Worm (Caenorhabditis elegans) whole organism, young adult: ENCODE measurements around the gene dep-1.

Experiments
- B0261.1 ChIP-seq: sonication (generic microtip); optimal IDR thresholded peaks from 2 replicates; lab custom pipeline; 2016; ENCODE audit warnings: mild to moderate bottlenecking, missing genetic modification characterization, moderate library complexity, missing compliant biosample characterization
- B0336.3 ChIP-seq: fragments of 200-800 bp; sonication (Bioruptor generic); IDR thresholded peaks from 2 replicates; pipeline ENCODE4 v1.3.6; 2022; ENCODE audit warnings: missing genetic modification characterization, missing compliant biosample characterization
- C06A6.2 ChIP-seq: fragments of 200-800 bp; sonication (Bioruptor generic); conservative IDR thresholded peaks from 2 replicates; pipeline ENCODE4 v1.3.6; 2022; ENCODE audit warnings: missing genetic modification characterization, missing compliant biosample characterization
- C17E4.6 ChIP-seq: fragments of 200-800 bp; sonication (Bioruptor generic); IDR thresholded peaks from 2 replicates; pipeline ENCODE4 v1.3.6; 2022; ENCODE audit warnings: missing genetic modification reagents, missing genetic modification characterization, missing compliant biosample characterization
- F23B12.7 ChIP-seq: sonication (generic microtip); optimal IDR thresholded peaks from 2 replicates; lab custom pipeline; 2017; ENCODE audit warnings: missing genetic modification characterization, mild to moderate bottlenecking, missing compliant biosample characterization, antibody characterized with exemption, moderate library complexity; ENCODE audit not compliant: insufficient read depth
- F55B11.4 ChIP-seq: sonication (generic microtip); optimal IDR thresholded peaks from 2 replicates; lab custom pipeline; 2016; ENCODE audit warnings: missing compliant biosample characterization, missing genetic modification characterization, borderline replicate concordance; ENCODE audit not compliant: insufficient read depth
- F57A8.1 ChIP-seq: fragments of 200-800 bp; sonication (Bioruptor generic); optimal IDR thresholded peaks from 2 replicates; lab custom pipeline; 2018; ENCODE audit warnings: mild to moderate bottlenecking, missing genetic modification characterization, moderate library complexity, missing compliant biosample characterization
- F57C9.4 ChIP-seq: sonication (generic microtip); optimal IDR thresholded peaks from 2 replicates; lab custom pipeline; 2017; ENCODE audit warnings: mild to moderate bottlenecking, missing genetic modification characterization, missing compliant biosample characterization
- Y53F4B.3 ChIP-seq: fragments of 200-800 bp; sonication (Bioruptor generic); IDR thresholded peaks from 2 replicates; pipeline ENCODE4 v1.3.6; 2022; ENCODE audit warnings: missing genetic modification reagents, missing genetic modification characterization, missing compliant biosample characterization
- Y53G8AR.9 ChIP-seq: fragments of 200-800 bp; sonication (Bioruptor generic); conservative IDR thresholded peaks from 2 replicates; pipeline ENCODE4 v1.3.6; 2022; ENCODE audit warnings: missing genetic modification reagents, missing genetic modification characterization, missing compliant biosample characterization
- Y67H2A.10 ChIP-seq: fragments of 200-800 bp; sonication (Bioruptor generic); conservative IDR thresholded peaks from 2 replicates; pipeline ENCODE4 v1.3.6; 2022; ENCODE audit warnings: missing genetic modification reagents, missing genetic modification characterization, missing compliant biosample characterization
- ZK185.1 ChIP-seq: sonication (generic microtip); optimal IDR thresholded peaks from 2 replicates; lab custom pipeline; 2016; ENCODE audit warnings: mild to moderate bottlenecking, missing genetic modification characterization, missing compliant biosample characterization; ENCODE audit not compliant: poor library complexity, severe bottlenecking
- attf-3 ChIP-seq: fragments of 200-800 bp; sonication (Bioruptor generic); conservative IDR thresholded peaks from 2 replicates; pipeline ENCODE4 v1.3.6; 2022; ENCODE audit warnings: missing genetic modification reagents, missing genetic modification characterization, missing compliant biosample characterization
- attf-6 ChIP-seq: fragments of 200-800 bp; sonication (Bioruptor generic); IDR thresholded peaks from 2 replicates; pipeline ENCODE4 v1.3.6; 2022; ENCODE audit warnings: missing genetic modification reagents, missing genetic modification characterization, missing compliant biosample characterization
- bed-1 ChIP-seq: fragments of 200-800 bp; sonication (Bioruptor generic); IDR thresholded peaks from 2 replicates; pipeline ENCODE4 v1.3.6; 2022; ENCODE audit warnings: missing genetic modification reagents, missing genetic modification characterization, missing compliant biosample characterization
- cebp-1 ChIP-seq, 2 experiments: fragments of 200-800 bp in 1 of 2; sonication (Bioruptor generic) in 1 of 2; sonication (generic microtip) in 1 of 2; IDR thresholded peaks in 1 of 2; optimal IDR thresholded peaks in 1 of 2; 2 replicates each; pipeline versions ENCODE4 v1.3.6 to Lab custom; 2017 to 2022; ENCODE audit warnings: missing compliant biosample characterization in 2 of 2, missing genetic modification characterization in 2 of 2, mild to moderate bottlenecking in 1 of 2, missing genetic modification reagents in 1 of 2, moderate library complexity in 1 of 2
- ceh-40 ChIP-seq: fragments of 200-800 bp; sonication (Bioruptor generic); IDR thresholded peaks from 2 replicates; pipeline ENCODE4 v1.3.6; 2022; ENCODE audit warnings: missing genetic modification characterization, missing compliant biosample characterization
- ceh-58 ChIP-seq: fragments of 200-800 bp; sonication (Bioruptor generic); IDR thresholded peaks from 2 replicates; pipeline ENCODE4 v1.3.6; 2022; ENCODE audit warnings: missing genetic modification characterization, missing compliant biosample characterization
- die-1 ChIP-seq: sonication (generic microtip); optimal IDR thresholded peaks from 2 replicates; lab custom pipeline; 2016; ENCODE audit warnings: missing genotype, mild to moderate bottlenecking, missing genetic modification characterization, missing compliant biosample characterization
- egrh-3 ChIP-seq: fragments of 200-800 bp; sonication (Bioruptor generic); IDR thresholded peaks from 2 replicates; pipeline ENCODE4 v1.3.6; 2022; ENCODE audit warnings: missing genetic modification reagents, missing genetic modification characterization, missing compliant biosample characterization
- hrde-1 ChIP-seq: sonication (generic microtip); optimal IDR thresholded peaks from 2 replicates; lab custom pipeline; 2016; ENCODE audit warnings: missing genetic modification characterization, mild to moderate bottlenecking, missing compliant biosample characterization, moderate library complexity, missing genotype, missing genetic modification reagents, borderline replicate concordance
- let-526 ChIP-seq: fragments of 200-800 bp; sonication (Bioruptor generic); IDR thresholded peaks from 2 replicates; pipeline ENCODE4 v1.3.6; 2022; ENCODE audit warnings: missing genetic modification reagents, missing genetic modification characterization, missing compliant biosample characterization
- lin-26 ChIP-seq: fragments of 200-800 bp; sonication (Bioruptor generic); IDR thresholded peaks from 2 replicates; pipeline ENCODE4 v1.3.6; 2022; ENCODE audit warnings: missing genetic modification reagents, missing genetic modification characterization, missing compliant biosample characterization
- lin-40 ChIP-seq: sonication (generic microtip); optimal IDR thresholded peaks from 2 replicates; lab custom pipeline; 2016; ENCODE audit warnings: missing genetic modification characterization, mild to moderate bottlenecking, missing compliant biosample characterization, missing genotype, missing genetic modification reagents
- lin-54 ChIP-seq: fragments of 200-800 bp; sonication (Bioruptor generic); optimal IDR thresholded peaks from 2 replicates; lab custom pipeline; 2018; ENCODE audit warnings: mild to moderate bottlenecking, missing genetic modification characterization, missing compliant biosample characterization
- lir-1 ChIP-seq: fragments of 200-800 bp; sonication (Bioruptor generic); conservative IDR thresholded peaks from 2 replicates; pipeline ENCODE4 v1.3.6; 2022; ENCODE audit warnings: missing genetic modification reagents, missing genetic modification characterization, missing compliant biosample characterization
- lsl-1 ChIP-seq: fragments of 200-800 bp; sonication (Bioruptor generic); optimal IDR thresholded peaks from 2 replicates; lab custom pipeline; 2018; ENCODE audit warnings: mild to moderate bottlenecking, missing genetic modification characterization, moderate library complexity, missing compliant biosample characterization
- madf-3 ChIP-seq: fragments of 200-800 bp; sonication (Bioruptor generic); IDR thresholded peaks from 2 replicates; pipeline ENCODE4 v1.3.6; 2022; ENCODE audit warnings: missing genetic modification reagents, missing genetic modification characterization, missing compliant biosample characterization
- mel-28 ChIP-seq: sonication (generic microtip); optimal IDR thresholded peaks from 2 replicates; lab custom pipeline; 2016; ENCODE audit warnings: borderline replicate concordance, mild to moderate bottlenecking, missing genetic modification characterization, missing compliant biosample characterization
- mxl-1 ChIP-seq: sonication (generic microtip); optimal IDR thresholded peaks from 2 replicates; lab custom pipeline; 2016; ENCODE audit warnings: missing genetic modification characterization, missing compliant biosample characterization
- nfya-1 ChIP-seq: sonication (generic microtip); optimal IDR thresholded peaks from 2 replicates; lab custom pipeline; 2017; ENCODE audit warnings: antibody characterized with exemption, missing compliant biosample characterization, missing genetic modification characterization, borderline replicate concordance; ENCODE audit not compliant: insufficient read depth
- nhr-179 ChIP-seq: sonication (generic microtip); optimal IDR thresholded peaks from 2 replicates; lab custom pipeline; 2016; ENCODE audit warnings: mild to moderate bottlenecking, missing genetic modification characterization, missing compliant biosample characterization
- nhr-27 ChIP-seq: fragments of 200-800 bp; sonication (Bioruptor generic); optimal IDR thresholded peaks from 2 replicates; lab custom pipeline; 2018; ENCODE audit warnings: mild to moderate bottlenecking, missing genetic modification characterization, moderate library complexity, missing compliant biosample characterization
- rpc-1 ChIP-seq, 2 experiments: fragments of 150-350 bp in 1 of 2; sonication (generic microtip) in 1 of 2; optimal IDR thresholded peaks; 2 replicates each; lab custom pipeline; 2014 to 2018; ENCODE audit warnings: missing biosample characterization in 1 of 2, missing genetic modification characterization in 1 of 2, missing genetic modification reagents in 1 of 2, missing genotype in 1 of 2
- sea-2 ChIP-seq: fragments of 200-800 bp; sonication (Bioruptor generic); IDR thresholded peaks from 2 replicates; pipeline ENCODE4 v1.3.6; 2022; ENCODE audit warnings: missing genetic modification characterization, missing compliant biosample characterization
- snpc-1.3 ChIP-seq: sonication (generic microtip); optimal IDR thresholded peaks from 2 replicates; lab custom pipeline; 2017; ENCODE audit warnings: missing genetic modification characterization, mild to moderate bottlenecking, missing compliant biosample characterization, antibody characterized with exemption, moderate library complexity, missing genotype, missing genetic modification reagents; ENCODE audit not compliant: insufficient read depth
- snpc-3.4 ChIP-seq: sonication (generic microtip); optimal IDR thresholded peaks from 2 replicates; lab custom pipeline; 2017; ENCODE audit warnings: missing genetic modification characterization, mild to moderate bottlenecking, missing compliant biosample characterization, antibody characterized with exemption, moderate library complexity, missing genotype, missing genetic modification reagents
- sptf-2 ChIP-seq: fragments of 200-800 bp; sonication (Bioruptor generic); optimal IDR thresholded peaks from 2 replicates; lab custom pipeline; 2018; ENCODE audit warnings: mild to moderate bottlenecking, missing genetic modification characterization, missing compliant biosample characterization
- tbx-9 ChIP-seq: sonication (generic microtip); optimal IDR thresholded peaks from 2 replicates; lab custom pipeline; 2016; ENCODE audit warnings: borderline replicate concordance, missing genetic modification characterization, inconsistent platforms, missing compliant biosample characterization
- unc-130 ChIP-seq: sonication (generic microtip); optimal IDR thresholded peaks from 2 replicates; lab custom pipeline; 2016; ENCODE audit warnings: missing genetic modification reagents, missing genetic modification characterization, missing compliant biosample characterization
- ztf-18 ChIP-seq: sonication (generic microtip); optimal IDR thresholded peaks from 2 replicates; lab custom pipeline; 2016; ENCODE audit warnings: missing genotype, mild to moderate bottlenecking, missing genetic modification characterization, missing compliant biosample characterization
- ztf-22 ChIP-seq: fragments of 200-800 bp; sonication (Bioruptor generic); optimal IDR thresholded peaks from 2 replicates; lab custom pipeline; 2018; ENCODE audit warnings: mild to moderate bottlenecking, missing genetic modification characterization, moderate library complexity, missing compliant biosample characterization
- ztf-25 ChIP-seq: fragments of 200-800 bp; sonication (Bioruptor generic); IDR thresholded peaks from 2 replicates; pipeline ENCODE4 v1.3.6; 2022; ENCODE audit warnings: missing genetic modification reagents, missing genetic modification characterization, missing compliant biosample characterization
- ztf-26 ChIP-seq: sonication (generic microtip); optimal IDR thresholded peaks from 2 replicates; lab custom pipeline; 2017; ENCODE audit warnings: missing genetic modification characterization, missing compliant biosample characterization
- ztf-28 ChIP-seq: fragments of 200-800 bp; sonication (Bioruptor generic); IDR thresholded peaks from 2 replicates; pipeline ENCODE4 v1.3.6; 2022; ENCODE audit warnings: missing genetic modification reagents, missing genetic modification characterization, missing compliant biosample characterization
- ztf-6 ChIP-seq: fragments of 200-800 bp; sonication (Bioruptor generic); IDR thresholded peaks from 2 replicates; pipeline ENCODE4 v1.3.6; 2022; ENCODE audit warnings: missing genetic modification reagents, missing genetic modification characterization, missing compliant biosample characterization

dep-1 gene

DNA sequence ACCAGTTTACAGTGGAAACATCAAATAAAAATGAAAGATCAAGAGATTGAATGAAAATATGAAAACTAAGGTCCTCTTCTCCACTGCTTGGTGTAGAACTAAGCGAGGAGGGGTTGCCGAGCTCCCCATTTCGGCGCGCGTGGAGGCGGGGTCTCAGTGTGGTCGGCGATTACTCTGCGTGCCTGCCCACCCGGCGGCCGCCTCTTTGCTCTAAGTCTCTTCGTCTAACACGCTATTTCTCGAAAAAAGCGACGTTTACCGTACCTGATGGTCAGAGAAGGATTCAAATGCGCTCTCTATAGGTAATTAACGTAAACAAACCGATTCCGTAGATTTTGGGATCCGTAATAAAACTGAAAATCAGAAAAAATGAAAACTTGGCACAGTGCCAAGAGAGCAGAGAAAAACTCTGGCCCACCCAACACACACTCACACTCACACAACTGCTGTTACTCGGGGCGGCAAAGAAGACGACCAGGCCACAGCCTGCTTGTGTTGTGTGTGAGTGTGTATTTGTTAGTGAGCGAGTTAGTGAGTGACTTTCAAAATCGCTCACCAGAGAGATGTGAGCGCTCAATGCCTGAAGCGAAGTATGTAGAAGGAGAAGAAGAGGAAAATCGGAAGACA, 42.1 kb upstream of the dep-1 start (continued):
- peak; percentile 69 for TF ChIP-seq lir-1
- TF ChIP-seq Y53G8AR.9 (GFP tag; lab: Robert Waterston, UW), result no peak
- no peak for TF ChIP-seq Y53F4B.3 (GFP tag; lab: Robert Waterston, UW)
- peak; percentile 56 for TF ChIP-seq lin-40 (tag; lab: Kevin White, UChicago)
- TF ChIP-seq cebp-1 (GFP tag; IDR thresholded peaks at IDR 0.05; lab: Robert Waterston, UW), result 0 out of 2 replicates have a peak, but pooled peaks have one; percentile 28
- TF ChIP-seq cebp-1 (tag; optimal IDR thresholded peaks at IDR 0.05; lab: Kevin White, UChicago), result peak; percentile 78
- TF ChIP-seq sea-2 (GFP tag; lab: Robert Waterston, UW), result no peak
- no peak for TF ChIP-seq ceh-40 (GFP tag; lab: Robert Waterston, UW)
- TF ChIP-seq ztf-25 (GFP tag; lab: Robert Waterston, UW), result no peak
- no peak for TF ChIP-seq ztf-6 (GFP tag; lab: Robert Waterston, UW)
- no peak for TF ChIP-seq ZK185.1
- no peak for TF ChIP-seq mxl-1
- no peak for TF ChIP-seq nhr-27 (tag; lab: Kevin White, UChicago)
- no peak for TF ChIP-seq unc-130 (GFP tag; lab: Kevin White, UChicago)
- TF ChIP-seq lsl-1 (GFP tag; lab: Kevin White, UChicago), result no peak
- TF ChIP-seq ztf-28 (GFP tag; lab: Robert Waterston, UW), result no peak
- TF ChIP-seq ceh-58 (GFP tag; lab: Robert Waterston, UW), result no peak
- peak; percentile 56; the same call in 1 of the 2 replicates for TF ChIP-seq egrh-3 (GFP tag; lab: Robert Waterston, UW)
- no peak for TF ChIP-seq let-526 (GFP tag; lab: Robert Waterston, UW)
- no peak for TF ChIP-seq C17E4.6 (GFP tag; lab: Robert Waterston, UW)
- peak; percentile 19 for TF ChIP-seq lin-54 (GFP tag; lab: Kevin White, UChicago)
- TF ChIP-seq B0261.1 (tag; lab: Kevin White, UChicago), result no peak
- no peak for TF ChIP-seq madf-3
- TF ChIP-seq nhr-179 (tag; lab: Kevin White, UChicago), result no peak
- no peak for TF ChIP-seq Y67H2A.10
- no peak for TF ChIP-seq tbx-9 (tag; lab: Kevin White, UChicago)
- no peak for TF ChIP-seq attf-6 (GFP tag; lab: Robert Waterston, UW)
- TF ChIP-seq B0336.3 (GFP tag; lab: Robert Waterston, UW), result peak; percentile 48; the same call in 1 of the 2 replicates
- TF ChIP-seq snpc-3.4 (tag; lab: Kevin White, UChicago), result no peak
- no peak for TF ChIP-seq F57C9.4 (tag; lab: Kevin White, UChicago)
- no peak for TF ChIP-seq sptf-2 (GFP tag; lab: Kevin White, UChicago)
- peak; percentile 71; the same call in 1 of the 2 replicates for TF ChIP-seq lin-26
- TF ChIP-seq ztf-22 (GFP tag; lab: Kevin White, UChicago), result no peak
- TF ChIP-seq rpc-1 (optimal IDR thresholded peaks at IDR 0.05; lab: Kevin White, UChicago), result no peak
- TF ChIP-seq rpc-1 (tag; optimal IDR thresholded peaks at IDR 0.05; lab: Kevin White, UChicago), result no peak
- TF ChIP-seq C06A6.2 (GFP tag; lab: Robert Waterston, UW), result no peak
- no peak for TF ChIP-seq die-1 (tag; lab: Kevin White, UChicago)
- no peak for TF ChIP-seq F57A8.1 (GFP tag; lab: Kevin White, UChicago)
- no peak for TF ChIP-seq ztf-26
- no peak for TF ChIP-seq F55B11.4 (tag; lab: Kevin White, UChicago)
- no peak for TF ChIP-seq nfya-1 (tag; lab: Kevin White, UChicago)
- no peak for TF ChIP-seq hrde-1 (tag; lab: Kevin White, UChicago)
- no peak for TF ChIP-seq mel-28 (tag; lab: Kevin White, UChicago)
- TF ChIP-seq F23B12.7 (tag; lab: Kevin White, UChicago), result no peak
- no peak for TF ChIP-seq attf-3
- no peak for TF ChIP-seq snpc-1.3
- no peak for TF ChIP-seq bed-1
- TF ChIP-seq ztf-18 (tag; lab: Kevin White, UChicago), result peak; percentile 33
